Worm (Caenorhabditis elegans): ENCODE measurements around the gene egg-1.
A peak's percentile ranks its signal among the peaks of the same experiment; 100 is the strongest.

egg-1 gene

DNA sequence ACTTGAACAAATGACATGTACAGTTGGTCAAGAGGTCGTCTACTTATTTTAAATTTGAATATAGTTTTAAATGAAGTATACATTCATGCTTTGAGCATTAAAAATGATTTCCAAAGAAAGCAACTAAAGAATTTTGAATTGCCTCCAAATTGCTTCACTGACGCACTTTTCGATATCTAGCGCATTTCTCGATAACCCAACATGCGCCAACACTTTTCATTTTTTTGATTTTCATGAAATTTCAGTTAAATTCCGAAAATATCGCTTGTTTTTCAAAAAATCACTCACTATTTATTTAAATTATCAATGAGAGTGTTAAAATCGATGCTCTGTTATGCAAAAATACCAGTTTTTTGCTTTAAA is 8.2 kb upstream of the egg-1 start (continued):
- TF ChIP-seq sptf-2 (GFP tag; optimal IDR thresholded peaks at IDR 0.05) (no peak), F57A8.1 (GFP tag; optimal IDR thresholded peaks at IDR 0.05) (no peak), lsy-27 (tag; optimal IDR thresholded peaks at IDR 0.05; ENCODE audit: borderline replicate concordance, insufficient read depth) (no peak), snpc-3.4 (tag; optimal IDR thresholded peaks at IDR 0.05) (no peak), nhr-120 (GFP tag; IDR thresholded peaks at IDR 0.05) (no peak), ceh-40 (GFP tag; IDR thresholded peaks at IDR 0.05) (no peak), him-1 (tag; optimal IDR thresholded peaks at IDR 0.05) (peak; percentile 8), rpc-1 (optimal IDR thresholded peaks at IDR 0.05) (no peak), rpc-1 (tag; optimal IDR thresholded peaks at IDR 0.05) (no peak), attf-6 (GFP tag; IDR thresholded peaks at IDR 0.05) (no peak), Y56A3A.18 (GFP tag; IDR thresholded peaks at IDR 0.05) (no peak), mes-4 (tag; optimal IDR thresholded peaks at IDR 0.05) (no peak), lsl-1 (GFP tag; optimal IDR thresholded peaks at IDR 0.05) (peak; percentile 68), madf-3 (GFP tag; IDR thresholded peaks at IDR 0.05) (0 out of 2 replicates have a peak, but pooled peaks have one; percentile 17), T26A5.8 (tag; optimal IDR thresholded peaks at IDR 0.05) (no peak), atf-7 (tag; optimal IDR thresholded peaks at IDR 0.05) (no peak), ztf-3 (GFP tag; optimal IDR thresholded peaks at IDR 0.05) (no peak), ztf-22 (GFP tag; optimal IDR thresholded peaks at IDR 0.05) (no peak), hmg-1.2 (GFP tag; IDR thresholded peaks at IDR 0.05) (no peak), hlh-12 (tag; optimal IDR thresholded peaks at IDR 0.05) (no peak), ceh-27 (GFP tag; optimal IDR thresholded peaks at IDR 0.05) (no peak), nhr-80 (tag; optimal IDR thresholded peaks at IDR 0.05) (no peak), let-526 (GFP tag; IDR thresholded peaks at IDR 0.05) (no peak), dpff-1 (tag; optimal IDR thresholded peaks at IDR 0.05) (no peak), tlf-1 (GFP tag; optimal IDR thresholded peaks at IDR 0.05) (peak; percentile 64), somi-1 (GFP tag; optimal IDR thresholded peaks at IDR 0.05) (no peak), ceh-100 (GFP tag; IDR thresholded peaks at IDR 0.05) (no peak), ztf-25 (GFP tag; IDR thresholded peaks at IDR 0.05) (no peak), lin-26 (GFP tag; IDR thresholded peaks at IDR 0.05) (no peak), cebp-1 (GFP tag; IDR thresholded peaks at IDR 0.05) (no peak), cebp-1 (tag; optimal IDR thresholded peaks at IDR 0.05) (no peak), ztf-26 (tag; optimal IDR thresholded peaks at IDR 0.05) (no peak), mcd-1 (GFP tag; IDR thresholded peaks at IDR 0.05) (peak; percentile 36; the same call in 1 of the 2 replicates), mel-28 (tag; optimal IDR thresholded peaks at IDR 0.05; ENCODE audit: borderline replicate concordance) (no peak), F33H1.4 (GFP tag; IDR thresholded peaks at IDR 0.05) (peak; percentile 79), sdz-38 (tag; optimal IDR thresholded peaks at IDR 0.05) (no peak), B0261.1 (tag; optimal IDR thresholded peaks at IDR 0.05) (no peak), madf-10 (tag; optimal IDR thresholded peaks at IDR 0.05) (no peak), madf-8 (GFP tag; conservative IDR thresholded peaks at IDR 0.05) (peak; percentile 69), egl-18 (GFP tag; IDR thresholded peaks at IDR 0.05) (no peak), ama-1 (optimal IDR thresholded peaks at IDR 0.05) (no peak), ama-1 (GFP tag; optimal IDR thresholded peaks at IDR 0.05) (no peak), ceh-79 (tag; optimal IDR thresholded peaks at IDR 0.05) (no peak), bed-1 (GFP tag; IDR thresholded peaks at IDR 0.05) (no peak), B0336.3 (GFP tag; IDR thresholded peaks at IDR 0.05) (no peak), ccch-3 (GFP tag; optimal IDR thresholded peaks at IDR 0.05) (no peak), F39B2.1 (GFP tag; IDR thresholded peaks at IDR 0.05) (no peak), snpc-4 (GFP tag; optimal IDR thresholded peaks at IDR 0.05) (no peak), snpc-4 (tag; optimal IDR thresholded peaks at IDR 0.05) (no peak), rcor-1 (GFP tag; IDR thresholded peaks at IDR 0.05) (peak; percentile 42; the same call in 1 of the 2 replicates), snpc-1.3 (tag; optimal IDR thresholded peaks at IDR 0.05; ENCODE audit: insufficient read depth) (peak; percentile 40), dpl-1 (GFP tag; optimal IDR thresholded peaks at IDR 0.05) (peak; percentile 78)
